Fruit fly (Drosophila melanogaster) whole organism, embryonic: ENCODE measurements around the gene CG43131.

Experiments
- Abd-B ChIP-seq: fragments of 200-800 bp; sonication (Bioruptor generic); optimal IDR thresholded peaks from 2 replicates; lab custom pipeline; 2018; ENCODE audit warnings: missing biosample characterization, mild to moderate bottlenecking, missing genetic modification characterization, moderate library complexity
- BtbVII ChIP-seq: fragments of 200-800 bp; sonication (Bioruptor generic); optimal IDR thresholded peaks from 3 replicates; lab custom pipeline; 2017; ENCODE audit warnings: missing biosample characterization, mild to moderate bottlenecking, missing genetic modification characterization
- CG10959 ChIP-seq: fragments of 200-800 bp; sonication (Bioruptor generic); IDR thresholded peaks from 2 replicates; pipeline ENCODE4 v1.3.6; 2022; ENCODE audit warnings: missing biosample characterization, missing genetic modification characterization
- CG11085 ChIP-seq: fragments of 200-800 bp; sonication (Bioruptor generic); IDR thresholded peaks from 2 replicates; pipeline ENCODE4 v1.3.6; 2022; ENCODE audit warnings: missing biosample characterization, missing genetic modification characterization
- CG11560 ChIP-seq: fragments of 200-800 bp; sonication (Bioruptor generic); IDR thresholded peaks from 3 replicates; pipeline ENCODE4 v1.3.6; 2022; ENCODE audit warnings: missing biosample characterization, missing genetic modification characterization
- CG11696 ChIP-seq: fragments of 200-800 bp; sonication (Bioruptor generic); IDR thresholded peaks from 2 replicates; pipeline ENCODE4 v1.3.6; 2022; ENCODE audit warnings: missing biosample characterization, missing genetic modification characterization
- CG11723 ChIP-seq: fragments of 200-800 bp; sonication (Bioruptor generic); optimal IDR thresholded peaks from 2 replicates; lab custom pipeline; 2017; ENCODE audit warnings: missing biosample characterization, mild to moderate bottlenecking, missing genetic modification characterization
- CG12299 ChIP-seq: fragments of 200-800 bp; sonication (Bioruptor generic); optimal IDR thresholded peaks from 2 replicates; lab custom pipeline; 2018; ENCODE audit warnings: missing biosample characterization, mild to moderate bottlenecking, missing genetic modification characterization
- CG1233 ChIP-seq: fragments of 200-800 bp; sonication (Bioruptor generic); optimal IDR thresholded peaks from 4 replicates; lab custom pipeline; 2018; ENCODE audit warnings: missing biosample characterization, mild to moderate bottlenecking, missing genetic modification characterization
- CG12391 ChIP-seq: fragments of 200-800 bp; sonication (Bioruptor generic); optimal IDR thresholded peaks from 3 replicates; lab custom pipeline; 2018; ENCODE audit warnings: missing biosample characterization, mild to moderate bottlenecking, missing genetic modification characterization, moderate library complexity
- CG12942 ChIP-seq: fragments of 200-800 bp; sonication (Bioruptor generic); optimal IDR thresholded peaks from 3 replicates; lab custom pipeline; 2016; ENCODE audit warnings: missing biosample characterization, missing genetic modification characterization
- CG13624 ChIP-seq: fragments of 200-800 bp; sonication (Bioruptor generic); optimal IDR thresholded peaks from 2 replicates; lab custom pipeline; 2016; ENCODE audit warnings: missing biosample characterization, missing genetic modification characterization
- CG15696 ChIP-seq: fragments of 200-800 bp; sonication (Bioruptor generic); optimal IDR thresholded peaks from 2 replicates; lab custom pipeline; 2019; ENCODE audit warnings: missing biosample characterization, mild to moderate bottlenecking, missing genetic modification characterization, moderate library complexity
- CG17612 ChIP-seq: fragments of 200-800 bp; sonication (Bioruptor generic); IDR thresholded peaks from 2 replicates; pipeline ENCODE4 v1.3.6; 2022; ENCODE audit warnings: missing biosample characterization, missing genetic modification characterization
- CG18262 ChIP-seq: fragments of 200-800 bp; optimal IDR thresholded peaks from 3 replicates; lab custom pipeline; 2019; ENCODE audit warnings: missing biosample characterization, mild to moderate bottlenecking, missing genetic modification characterization, moderate library complexity
- CG2116 ChIP-seq: fragments of 200-800 bp; sonication (Bioruptor generic); optimal IDR thresholded peaks from 3 replicates; lab custom pipeline; 2018; ENCODE audit warnings: missing biosample characterization, mild to moderate bottlenecking, missing genetic modification characterization
- CG2889 ChIP-seq: fragments of 200-800 bp; sonication (Bioruptor generic); IDR thresholded peaks from 3 replicates; pipeline ENCODE4 v1.3.6; 2022; ENCODE audit warnings: missing biosample characterization, missing genetic modification characterization
- CG30403 ChIP-seq: fragments of 200-800 bp; sonication (Bioruptor generic); optimal IDR thresholded peaks from 3 replicates; lab custom pipeline; 2016; ENCODE audit warnings: missing biosample characterization, missing genetic modification characterization
- CG32532 ChIP-seq: fragments of 200-800 bp; sonication (Bioruptor generic); IDR thresholded peaks from 2 replicates; pipeline ENCODE4 v1.3.6; 2022; ENCODE audit warnings: missing biosample characterization, missing genetic modification characterization
- CG33557 ChIP-seq: fragments of 200-800 bp; sonication (Bioruptor generic); optimal IDR thresholded peaks from 2 replicates; lab custom pipeline; 2019; ENCODE audit warnings: missing biosample characterization, mild to moderate bottlenecking, missing genetic modification characterization, moderate library complexity
- CG6254 ChIP-seq: fragments of 200-800 bp; sonication (Bioruptor generic); optimal IDR thresholded peaks from 3 replicates; lab custom pipeline; 2017; ENCODE audit warnings: mild to moderate bottlenecking, missing biosample characterization, missing genetic modification reagents, missing genetic modification characterization
- CG6272 ChIP-seq: fragments of 200-800 bp; sonication (Bioruptor generic); IDR thresholded peaks from 2 replicates; pipeline ENCODE4 v1.3.6; 2022; ENCODE audit warnings: missing biosample characterization, missing genetic modification characterization
- CG6654 ChIP-seq: fragments of 200-800 bp; sonication (Bioruptor generic); optimal IDR thresholded peaks from 2 replicates; lab custom pipeline; 2017; ENCODE audit warnings: missing biosample characterization, mild to moderate bottlenecking, missing genetic modification characterization
- CG6813 ChIP-seq: fragments of 200-800 bp; sonication (Bioruptor generic); optimal IDR thresholded peaks from 2 replicates; lab custom pipeline; 2017; ENCODE audit warnings: missing biosample characterization, missing genetic modification characterization, mild to moderate bottlenecking, moderate library complexity, missing genetic modification reagents
- CG8478 ChIP-seq: fragments of >200 bp; optimal IDR thresholded peaks from 2 replicates; lab custom pipeline; 2018
- CG9727 ChIP-seq: fragments of 200-800 bp; sonication (Bioruptor generic); optimal IDR thresholded peaks from 3 replicates; lab custom pipeline; 2017; ENCODE audit warnings: missing biosample characterization, mild to moderate bottlenecking, missing genetic modification characterization
- CkIIα-i1 ChIP-seq: fragments of 200-800 bp; sonication (Bioruptor generic); IDR thresholded peaks from 2 replicates; pipeline ENCODE4 v1.3.6; 2022; ENCODE audit warnings: missing biosample characterization, missing genetic modification characterization
- E2f1 ChIP-seq: fragments of 200-800 bp; sonication (Bioruptor generic); IDR thresholded peaks from 2 replicates; pipeline ENCODE4 v1.3.6; 2022; ENCODE audit warnings: missing biosample characterization, missing genetic modification characterization
- H15 ChIP-seq: fragments of 200-800 bp; sonication (Bioruptor generic); IDR thresholded peaks from 3 replicates; pipeline ENCODE4 v1.3.6; 2022; ENCODE audit warnings: missing biosample characterization, missing genetic modification characterization
- HLH3B ChIP-seq: fragments of 200-800 bp; sonication (Bioruptor generic); IDR thresholded peaks from 2 replicates; pipeline ENCODE4 v1.3.6; 2022; ENCODE audit warnings: missing biosample characterization, missing genetic modification characterization
- Hr51 ChIP-seq, 2 experiments: fragments of 200-800 bp; sonication (Bioruptor generic); optimal IDR thresholded peaks; 2 replicates in 1 of 2; 3 replicates in 1 of 2; lab custom pipeline; 2016 to 2018; ENCODE audit warnings: missing biosample characterization in 2 of 2, missing genetic modification characterization in 2 of 2, mild to moderate bottlenecking in 1 of 2, moderate library complexity in 1 of 2
- Lpt ChIP-seq: fragments of >200 bp; optimal IDR thresholded peaks from 2 replicates; lab custom pipeline; 2018; ENCODE audit warnings: missing biosample characterization, missing genetic modification characterization
- Ravus ChIP-seq: fragments of 200-800 bp; sonication (Bioruptor generic); IDR thresholded peaks from 2 replicates; pipeline ENCODE4 v1.3.6; 2022; ENCODE audit warnings: missing biosample characterization, missing genetic modification characterization
- Spps ChIP-seq: fragments of 200-800 bp; sonication (Bioruptor generic); optimal IDR thresholded peaks from 2 replicates; lab custom pipeline; 2018; ENCODE audit warnings: missing biosample characterization, mild to moderate bottlenecking, missing genetic modification characterization
- Taf1 ChIP-seq: fragments of 200-800 bp; sonication (Bioruptor generic); IDR thresholded peaks from 2 replicates; pipeline ENCODE4 v1.3.6; 2022; ENCODE audit warnings: missing biosample characterization, missing genetic modification characterization
- ap ChIP-seq: fragments of 200-800 bp; sonication (Bioruptor generic); IDR thresholded peaks from 2 replicates; pipeline ENCODE4 v1.3.6; 2022; ENCODE audit warnings: missing biosample characterization, missing genetic modification characterization
- cad ChIP-seq: fragments of >200 bp; optimal IDR thresholded peaks from 2 replicates; lab custom pipeline; 2017; ENCODE audit warnings: missing biosample characterization, missing genetic modification characterization
- chinmo ChIP-seq: fragments of 200-800 bp; sonication (Bioruptor generic); IDR thresholded peaks from 4 replicates; pipeline ENCODE4 v1.3.6; 2022; ENCODE audit warnings: missing biosample characterization, missing genetic modification characterization; ENCODE audit not compliant: partially characterized antibody
- ci ChIP-seq: fragments of 200-800 bp; sonication (Bioruptor generic); IDR thresholded peaks from 3 replicates; pipeline ENCODE4 v1.3.6; 2022; ENCODE audit warnings: missing biosample characterization, missing genetic modification characterization
- danr ChIP-seq: fragments of 200-800 bp; sonication (Bioruptor generic); IDR thresholded peaks from 2 replicates; pipeline ENCODE4 v1.3.6; 2022; ENCODE audit warnings: missing biosample characterization, missing genetic modification characterization
- fru ChIP-seq: fragments of >200 bp; optimal IDR thresholded peaks from 2 replicates; lab custom pipeline; 2017
- kay ChIP-seq: fragments of 200-800 bp; sonication (Bioruptor generic); optimal IDR thresholded peaks from 2 replicates; lab custom pipeline; 2016; ENCODE audit warnings: missing biosample characterization, missing genetic modification characterization
- lab ChIP-seq: fragments of 200-800 bp; sonication (Bioruptor generic); optimal IDR thresholded peaks from 3 replicates; lab custom pipeline; 2017; ENCODE audit warnings: missing biosample characterization, missing genetic modification characterization, mild to moderate bottlenecking, moderate library complexity, missing genetic modification reagents
- mam ChIP-seq: fragments of 200-800 bp; sonication (Bioruptor generic); optimal IDR thresholded peaks from 3 replicates; lab custom pipeline; 2016; ENCODE audit warnings: missing biosample characterization, missing genetic modification characterization
- oc ChIP-seq: fragments of 200-800 bp; sonication (Bioruptor generic); optimal IDR thresholded peaks from 2 replicates; lab custom pipeline; 2018; ENCODE audit warnings: missing biosample characterization, mild to moderate bottlenecking, missing genetic modification characterization, moderate library complexity
- odd ChIP-seq: fragments of 200-800 bp; sonication (Bioruptor generic); optimal IDR thresholded peaks from 2 replicates; lab custom pipeline; 2017; ENCODE audit warnings: missing biosample characterization, mild to moderate bottlenecking, missing genetic modification characterization
- pan ChIP-seq, 4 experiments: fragments of >200 bp in 3 of 4; fragments of 200-800 bp in 1 of 4; sonication (Bioruptor generic) in 1 of 4; optimal IDR thresholded peaks in 3 of 4; IDR thresholded peaks in 1 of 4; 2 replicates each; pipeline versions ENCODE4 v1.3.6 to Lab custom; 2017 to 2022; ENCODE audit warnings: missing biosample characterization in 2 of 4, missing genetic modification characterization in 2 of 4, mixed read lengths in 1 of 4
- sens ChIP-seq: fragments of 200-800 bp; sonication (Bioruptor generic); peaks from one replicate; lab custom pipeline; 2016; ENCODE audit warnings: missing biosample characterization, missing genetic modification characterization
- slou ChIP-seq: fragments of 200-800 bp; sonication (Bioruptor generic); optimal IDR thresholded peaks from 3 replicates; lab custom pipeline; 2016; ENCODE audit warnings: missing biosample characterization, missing genetic modification characterization
- so ChIP-seq: fragments of 200-800 bp; sonication (Bioruptor generic); IDR thresholded peaks from 3 replicates; pipeline ENCODE4 v1.3.6; 2022; ENCODE audit warnings: missing biosample characterization, missing genetic modification characterization
- unc-4 ChIP-seq: fragments of 200-800 bp; sonication (Bioruptor generic); IDR thresholded peaks from 2 replicates; pipeline ENCODE4 v1.3.6; 2022; ENCODE audit warnings: missing biosample characterization, missing genetic modification characterization; ENCODE audit not compliant: partially characterized antibody

The CG43131 gene

DNA sequence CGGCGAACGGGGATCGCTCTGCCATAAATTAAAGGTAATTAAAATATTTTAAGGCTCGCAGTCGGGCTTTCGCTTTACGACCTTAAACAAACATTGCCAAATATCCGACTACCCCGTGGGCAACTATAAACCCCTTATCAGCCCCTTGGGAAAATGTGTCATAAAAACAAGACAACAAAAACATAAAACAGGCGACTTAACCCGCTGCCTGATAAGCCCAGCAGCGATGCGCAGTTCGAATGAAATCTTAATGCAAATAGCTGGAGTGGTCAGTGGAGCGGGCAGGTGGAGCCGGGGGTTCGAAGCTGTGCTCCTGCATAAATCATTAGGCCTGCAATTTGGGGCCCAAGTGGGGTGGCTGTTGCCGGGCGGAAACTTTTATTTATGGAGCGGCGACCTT lies 46.5 kb downstream of the CG43131 start:
- TF ChIP-seq CG12942 (GFP tag; lab: Kevin White, UChicago) (no peak), CG12391 (tag; lab: Kevin White, UChicago) (no peak), CG6254 (GFP tag; lab: Kevin White, UChicago) (no peak), CG6654 (GFP tag; lab: Kevin White, UChicago) (no peak), CG11085 (GFP tag; lab: Robert Waterston, UW) (0 out of 2 replicates have a peak, but pooled peaks have one; percentile 6), Lpt (GFP tag; lab: Kevin White, UChicago) (no peak), chinmo (0 out of 4 replicates have a peak, but pooled peaks have one; percentile 16), CG1233 (no peak), Abd-B (GFP tag; lab: Kevin White, UChicago) (no peak), CG9727 (GFP tag; lab: Kevin White, UChicago) (peak; percentile 5), CG8478 (lab: Kevin White, UChicago) (no peak), BtbVII (GFP tag; lab: Kevin White, UChicago) (peak; percentile 6), Taf1 (GFP tag; lab: Robert Waterston, UW) (no peak), cad (GFP tag; lab: Kevin White, UChicago) (peak; percentile 25), fru (no peak), lab (GFP tag; lab: Kevin White, UChicago) (peak; percentile 32), CG6813 (peak; percentile 2), CG10959 (no peak), CG12299 (tag; lab: Kevin White, UChicago) (no peak), CG11723 (GFP tag; lab: Kevin White, UChicago) (no peak), ap (no peak), HLH3B (GFP tag; lab: Robert Waterston, UW) (no peak), ci (GFP tag; lab: Robert Waterston, UW) (0 out of 3 replicates have a peak, but pooled peaks have one; percentile 37), mam (GFP tag; lab: Kevin White, UChicago) (no peak), CG17612 (GFP tag; lab: Robert Waterston, UW) (no peak), slou (GFP tag; lab: Kevin White, UChicago) (no peak), so (GFP tag; lab: Robert Waterston, UW) (no peak), sens (GFP tag; lab: Kevin White, UChicago) (peak; percentile 62), CG32532 (GFP tag; lab: Robert Waterston, UW) (no peak), oc (tag; lab: Kevin White, UChicago) (peak; percentile 15), CkIIα-i1 (GFP tag; lab: Robert Waterston, UW) (no peak), Hr51 (GFP tag; optimal IDR thresholded peaks at IDR 0.05; lab: Kevin White, UChicago) (no peak), CG6272 (no peak), CG15696 (tag; lab: Kevin White, UChicago) (no peak), CG30403 (GFP tag; lab: Kevin White, UChicago) (no peak), unc-4 (GFP tag; lab: Robert Waterston, UW) (no peak), danr (no peak), Spps (no peak), CG11560 (no peak), Ravus (GFP tag; lab: Robert Waterston, UW) (no peak), kay (no peak), CG33557 (GFP tag; lab: Kevin White, UChicago) (no peak), odd (GFP tag; lab: Kevin White, UChicago) (no peak), pan (optimal IDR thresholded peaks at IDR 0.05; lab: Kevin White, UChicago) (no peak), pan (GFP tag; optimal IDR thresholded peaks at IDR 0.05 in 1 of 2, IDR thresholded peaks at IDR 0.05 in 1 of 2) (no peak), CG2889 (GFP tag; lab: Robert Waterston, UW) (no peak), CG11696 (GFP tag; lab: Robert Waterston, UW) (no peak), CG18262 (tag; lab: Kevin White, UChicago) (no peak), E2f1 (no peak), H15 (GFP tag; lab: Robert Waterston, UW) (no peak), CG13624 (no peak), CG2116 (GFP tag; lab: Kevin White, UChicago) (no peak)
